Fruit fly (Drosophila melanogaster): ENCODE data around the gene CG42300.
A peak's percentile ranks its signal among the peaks of the same experiment; 100 is the strongest.

Gene CG42300

DNA sequence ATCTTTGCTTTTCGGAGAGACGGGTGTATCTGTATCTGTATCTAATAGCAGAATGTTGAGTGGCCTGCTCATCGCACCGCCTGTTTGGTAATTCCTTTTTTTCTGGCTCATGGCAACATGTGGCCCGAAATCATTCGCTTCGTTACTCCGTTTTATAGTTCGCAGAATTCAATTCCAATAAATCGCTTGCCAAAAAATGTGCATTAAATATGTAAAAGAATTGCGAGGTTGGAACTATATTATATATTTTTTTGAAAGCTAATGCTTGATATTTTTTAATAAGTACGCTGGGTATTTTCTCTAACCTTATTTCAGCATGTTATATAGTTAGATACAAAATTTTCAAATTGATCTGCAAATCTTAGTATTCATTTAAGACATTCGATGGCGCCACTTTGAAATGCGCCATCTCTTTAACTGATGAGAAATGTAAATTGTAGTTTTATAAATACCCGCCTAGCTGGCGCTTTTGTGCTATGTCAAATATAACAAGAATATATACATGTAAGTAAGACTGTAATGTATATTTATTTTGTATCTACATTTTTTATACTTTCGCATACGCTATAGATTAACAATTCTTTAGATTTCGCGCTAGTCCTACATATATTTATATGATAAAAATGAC, 38.5 kb upstream of the CG42300 start (continued):
- no peak for TF ChIP-seq Dad (GFP tag; optimal IDR thresholded peaks at IDR 0.05)
- no peak for TF ChIP-seq zfh2 (GFP tag; optimal IDR thresholded peaks at IDR 0.05)
- no peak for TF ChIP-seq CG18011 (GFP tag; optimal IDR thresholded peaks at IDR 0.05)
- TF ChIP-seq eyg (GFP tag; optimal IDR thresholded peaks at IDR 0.05), result no peak
- TF ChIP-seq onecut (GFP tag; IDR thresholded peaks at IDR 0.05), result peak; percentile 39; the same call in 1 of the 2 replicates
- peak; percentile 79 for TF ChIP-seq slbo (GFP tag; IDR thresholded peaks at IDR 0.05)
- TF ChIP-seq CG8359 (GFP tag; optimal IDR thresholded peaks at IDR 0.05; ENCODE audit: borderline replicate concordance), result no peak
- no peak for TF ChIP-seq ems (GFP tag; optimal IDR thresholded peaks at IDR 0.05)
- TF ChIP-seq sens-2 (GFP tag; IDR thresholded peaks at IDR 0.05), result no peak
- no peak for TF ChIP-seq bowl (GFP tag; IDR thresholded peaks at IDR 0.05)
- no peak for TF ChIP-seq CG13296 (GFP tag; optimal IDR thresholded peaks at IDR 0.05)
- TF ChIP-seq sisA (GFP tag; IDR thresholded peaks at IDR 0.05), result peak; percentile 64
- no peak for TF ChIP-seq CG5245 (GFP tag; optimal IDR thresholded peaks at IDR 0.05)
- TF ChIP-seq CG9215 (GFP tag; IDR thresholded peaks at IDR 0.05), result peak; percentile 51; the same call in 1 of the 2 replicates
- TF ChIP-seq TFAM (GFP tag; optimal IDR thresholded peaks at IDR 0.05), result no peak
- peak; percentile 93 for TF ChIP-seq CG11504 (tag; optimal IDR thresholded peaks at IDR 0.05)
- TF ChIP-seq CG12104 (GFP tag; optimal IDR thresholded peaks at IDR 0.05), result no peak
- no peak for TF ChIP-seq Gsc (GFP tag; IDR thresholded peaks at IDR 0.05)
- no peak for TF ChIP-seq nmo (GFP tag; optimal IDR thresholded peaks at IDR 0.05)
- TF ChIP-seq zf30C (GFP tag; optimal IDR thresholded peaks at IDR 0.05), result no peak
- TF ChIP-seq hth (optimal IDR thresholded peaks at IDR 0.05), result no peak
- no peak for TF ChIP-seq exex (tag; optimal IDR thresholded peaks at IDR 0.05)
- no peak; the same call in 1 of the 2 replicates for TF ChIP-seq bbx (GFP tag; IDR thresholded peaks at IDR 0.05; ENCODE audit: partially characterized antibody)
- no peak for TF ChIP-seq CG11398 (GFP tag; optimal IDR thresholded peaks at IDR 0.05)
- TF ChIP-seq Stat92E (GFP tag; optimal IDR thresholded peaks at IDR 0.05), result no peak
- TF ChIP-seq p53 (GFP tag; optimal IDR thresholded peaks at IDR 0.05), result no peak
- no peak for TF ChIP-seq btn (GFP tag; optimal IDR thresholded peaks at IDR 0.05)
- TF ChIP-seq CG11093 (GFP tag; IDR thresholded peaks at IDR 0.05), result 0 out of 3 replicates have a peak, but pooled peaks have one; percentile 10
- no peak for TF ChIP-seq gcm (GFP tag; optimal IDR thresholded peaks at IDR 0.05)
- 0 out of 3 replicates have a peak, but pooled peaks have one; percentile 31 for TF ChIP-seq hb (GFP tag; IDR thresholded peaks at IDR 0.05; ENCODE audit: partially characterized antibody)
- TF ChIP-seq ttk (GFP tag; IDR thresholded peaks at IDR 0.05), result peak; percentile 28; the same call in 1 of the 2 replicates
- TF ChIP-seq Med (GFP tag), result peak; percentile 75
- no peak for TF ChIP-seq Hand (GFP tag; optimal IDR thresholded peaks at IDR 0.05)
- TF ChIP-seq ci (GFP tag; IDR thresholded peaks at IDR 0.05), result peak; percentile 63
- no peak for TF ChIP-seq HLH54F (GFP tag; optimal IDR thresholded peaks at IDR 0.05)
- peak; percentile 51 for TF ChIP-seq Lhr (GFP tag; optimal IDR thresholded peaks at IDR 0.05)
- no peak for TF ChIP-seq Usf (GFP tag; optimal IDR thresholded peaks at IDR 0.05)
- no peak for TF ChIP-seq salm (tag; optimal IDR thresholded peaks at IDR 0.05)
- TF ChIP-seq CG10654 (GFP tag; optimal IDR thresholded peaks at IDR 0.05), result no peak
- peak; percentile 66; the same call in 2 of the 3 replicates for TF ChIP-seq ken (GFP tag; IDR thresholded peaks at IDR 0.05)
- peak; percentile 49; the same call in 2 of the 3 replicates for TF ChIP-seq tgo (GFP tag; IDR thresholded peaks at IDR 0.05)
- TF ChIP-seq NfI (GFP tag; optimal IDR thresholded peaks at IDR 0.05), result no peak
- TF ChIP-seq Chrac-16 (GFP tag; optimal IDR thresholded peaks at IDR 0.05), result peak; percentile 43
- no peak for TF ChIP-seq CG4854 (GFP tag; optimal IDR thresholded peaks at IDR 0.05)
- no peak for TF ChIP-seq Blimp-1 (GFP tag; optimal IDR thresholded peaks at IDR 0.05)
- no peak for TF ChIP-seq luna (GFP tag; optimal IDR thresholded peaks at IDR 0.05)
- no peak for TF ChIP-seq CG10209 (GFP tag; optimal IDR thresholded peaks at IDR 0.05)
- no peak for TF ChIP-seq CG3163 (GFP tag; optimal IDR thresholded peaks at IDR 0.05)
- TF ChIP-seq BtbVII (GFP tag; optimal IDR thresholded peaks at IDR 0.05), result no peak
- no peak for TF ChIP-seq CG15479 (GFP tag; optimal IDR thresholded peaks at IDR 0.05)
- no peak for TF ChIP-seq br (optimal IDR thresholded peaks at IDR 0.05)

Measured in whole organism, embryonic.